Worm (Caenorhabditis elegans) whole organism, L2 larva: ENCODE results near the gene srbc-31.

Experiments used
- F13H6.1 ChIP-seq: sonication (generic microtip); optimal IDR thresholded peaks from 2 replicates; lab custom pipeline; 2016; ENCODE audit warnings: missing genetic modification characterization, missing compliant biosample characterization
- Y55F3AM.14 ChIP-seq: fragments of 200-800 bp; sonication (Bioruptor generic); optimal IDR thresholded peaks from 2 replicates; lab custom pipeline; 2018; ENCODE audit warnings: mild to moderate bottlenecking, missing genetic modification characterization, missing compliant biosample characterization
- ZK546.5 ChIP-seq: sonication (generic microtip); optimal IDR thresholded peaks from 2 replicates; lab custom pipeline; 2017; ENCODE audit warnings: missing biosample characterization, missing genetic modification characterization
- aly-2 ChIP-seq: fragments of 150-350 bp; optimal IDR thresholded peaks from 2 replicates; lab custom pipeline; 2014; ENCODE audit warnings: missing biosample characterization, missing genetic modification characterization
- ama-1 ChIP-seq: fragments of 150-350 bp; optimal IDR thresholded peaks from 2 replicates; lab custom pipeline; 2018; ENCODE audit warnings: inconsistent platforms
- blmp-1 ChIP-seq: sonication (generic microtip); optimal IDR thresholded peaks from 2 replicates; lab custom pipeline; 2017; ENCODE audit warnings: missing genetic modification characterization, mild to moderate bottlenecking, missing compliant biosample characterization, antibody characterized with exemption, moderate library complexity; ENCODE audit not compliant: insufficient read depth
- ceh-82 ChIP-seq: fragments of 150-350 bp; optimal IDR thresholded peaks from 2 replicates; lab custom pipeline; 2014; ENCODE audit warnings: missing biosample characterization, missing genetic modification characterization
- dmd-4 ChIP-seq: sonication (generic microtip); optimal IDR thresholded peaks from 2 replicates; lab custom pipeline; 2017; ENCODE audit warnings: missing biosample characterization, missing genetic modification characterization
- egl-27 ChIP-seq: sonication (generic microtip); optimal IDR thresholded peaks from 3 replicates; lab custom pipeline; 2017; ENCODE audit warnings: missing biosample characterization, missing genetic modification reagents, missing genetic modification characterization
- elt-1 ChIP-seq: fragments of 150-350 bp; optimal IDR thresholded peaks from 2 replicates; lab custom pipeline; 2014; ENCODE audit warnings: missing biosample characterization, missing genetic modification characterization
- lin-13 ChIP-seq: fragments of 150-350 bp; optimal IDR thresholded peaks from 2 replicates; lab custom pipeline; 2014; ENCODE audit warnings: missing biosample characterization, missing genetic modification reagents, missing genetic modification characterization
- lsy-2 ChIP-seq, 2 experiments: fragments of 150-350 bp in 1 of 2; sonication (generic microtip) in 1 of 2; optimal IDR thresholded peaks; 2 replicates each; lab custom pipeline; 2014 to 2017; ENCODE audit warnings: missing biosample characterization in 2 of 2, missing genetic modification characterization in 2 of 2
- mbf-1 ChIP-seq: sonication (generic microtip); optimal IDR thresholded peaks from 2 replicates; lab custom pipeline; 2017; ENCODE audit warnings: missing biosample characterization, missing genetic modification characterization
- mdl-1 ChIP-seq, 2 experiments: fragments of 150-350 bp in 1 of 2; sonication (generic microtip) in 1 of 2; optimal IDR thresholded peaks; 2 replicates each; lab custom pipeline; 2017; ENCODE audit warnings: missing biosample characterization in 2 of 2, missing genetic modification characterization in 2 of 2
- nhr-10 ChIP-seq: sonication (generic microtip); optimal IDR thresholded peaks from 2 replicates; lab custom pipeline; 2017; ENCODE audit warnings: missing biosample characterization, missing genetic modification characterization
- nhr-129 ChIP-seq: fragments of 150-350 bp; optimal IDR thresholded peaks from 2 replicates; lab custom pipeline; 2014; ENCODE audit warnings: missing biosample characterization, missing genetic modification characterization
- nhr-21 ChIP-seq: fragments of 150-350 bp; optimal IDR thresholded peaks from 2 replicates; lab custom pipeline; 2014; ENCODE audit warnings: missing biosample characterization, missing genetic modification characterization
- nhr-23 ChIP-seq: fragments of 150-350 bp; optimal IDR thresholded peaks from 2 replicates; lab custom pipeline; 2014; ENCODE audit warnings: missing biosample characterization, missing genetic modification reagents, missing genetic modification characterization
- nhr-237 ChIP-seq: fragments of 150-350 bp; optimal IDR thresholded peaks from 2 replicates; lab custom pipeline; 2014; ENCODE audit warnings: missing biosample characterization, missing genetic modification characterization
- nhr-6 ChIP-seq: fragments of 150-350 bp; optimal IDR thresholded peaks from 2 replicates; lab custom pipeline; 2014; ENCODE audit warnings: missing biosample characterization, missing genetic modification characterization
- peb-1 ChIP-seq: fragments of 150-350 bp; optimal IDR thresholded peaks from 2 replicates; lab custom pipeline; 2014; ENCODE audit warnings: missing biosample characterization, missing genetic modification characterization
- sem-4 ChIP-seq: fragments of 150-350 bp; optimal IDR thresholded peaks from 2 replicates; lab custom pipeline; 2014; ENCODE audit warnings: missing biosample characterization, missing genetic modification reagents, missing genetic modification characterization
- skn-1 ChIP-seq: sonication (generic microtip); optimal IDR thresholded peaks from 2 replicates; lab custom pipeline; 2017; ENCODE audit warnings: missing biosample characterization, missing genetic modification characterization
- sma-3 ChIP-seq: sonication (generic microtip); optimal IDR thresholded peaks from 2 replicates; lab custom pipeline; 2016; ENCODE audit warnings: missing genetic modification reagents, missing genetic modification characterization, missing compliant biosample characterization
- sma-9 ChIP-seq, 2 experiments: fragments of 150-350 bp in 1 of 2; sonication (generic microtip) in 1 of 2; optimal IDR thresholded peaks; 2 replicates each; lab custom pipeline; 2014 to 2016; ENCODE audit warnings: missing genetic modification characterization in 2 of 2, mild to moderate bottlenecking in 1 of 2, missing biosample characterization in 1 of 2, missing compliant biosample characterization in 1 of 2, missing genetic modification reagents in 1 of 2, moderate library complexity in 1 of 2
- snpc-4 ChIP-seq: fragments of 150-350 bp; optimal IDR thresholded peaks from 2 replicates; lab custom pipeline; 2014; ENCODE audit warnings: missing biosample characterization, missing genetic modification characterization
- unc-39 ChIP-seq: fragments of 150-350 bp; optimal IDR thresholded peaks from 2 replicates; lab custom pipeline; 2014; ENCODE audit warnings: missing biosample characterization, missing genetic modification characterization
- unc-55 ChIP-seq: fragments of 150-350 bp; sonication (generic microtip); optimal IDR thresholded peaks from 3 replicates; lab custom pipeline; 2014; ENCODE audit warnings: missing biosample characterization, missing genetic modification reagents, missing genetic modification characterization
- unc-62 ChIP-seq: fragments of 150-350 bp; optimal IDR thresholded peaks from 2 replicates; lab custom pipeline; 2014; ENCODE audit warnings: missing biosample characterization, missing genetic modification reagents, missing genetic modification characterization
- zag-1 ChIP-seq: fragments of 150-350 bp; optimal IDR thresholded peaks from 2 replicates; lab custom pipeline; 2014; ENCODE audit warnings: missing biosample characterization, missing genetic modification characterization
- ztf-11 ChIP-seq: sonication (generic microtip); optimal IDR thresholded peaks from 2 replicates; lab custom pipeline; 2017; ENCODE audit warnings: missing biosample characterization, missing genetic modification characterization
- ztf-4 ChIP-seq: fragments of 150-350 bp; optimal IDR thresholded peaks from 2 replicates; lab custom pipeline; 2014; ENCODE audit warnings: missing biosample characterization, missing genetic modification characterization

Gene srbc-31

DNA sequence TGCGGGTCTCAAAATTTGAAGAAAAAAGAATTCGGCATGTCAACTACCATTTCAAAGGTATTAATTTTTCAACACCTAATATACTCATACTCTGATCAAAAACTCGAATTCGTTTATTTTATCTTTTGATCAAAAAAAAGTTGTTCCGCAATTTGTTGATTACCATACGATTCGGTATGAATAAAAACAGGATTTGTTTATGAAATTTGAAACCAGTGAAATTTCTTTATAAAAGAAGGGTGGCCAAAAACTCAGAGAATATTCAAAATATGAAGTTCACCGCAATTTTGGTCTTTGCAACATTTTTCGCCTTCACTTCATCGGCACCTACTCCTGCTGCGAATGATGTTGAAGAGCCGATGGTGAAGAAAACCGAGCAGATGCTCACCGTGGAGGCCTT is 24.6 kb upstream of the srbc-31 start, which contains the start of the genes C07G3.8 and C07G3.10:
TSS of gene C07G3.8 (minus strand) at position 101 of the 400 bp plus-strand sequence.
TSS of gene C07G3.10 (plus strand) at position 270 of the 400 bp plus-strand sequence.
- TF ChIP-seq elt-1, result no peak
- TF ChIP-seq zag-1, result no peak
- no peak for TF ChIP-seq unc-39 (tag; lab: Kevin White, UChicago)
- TF ChIP-seq nhr-129 (tag; lab: Kevin White, UChicago), result no peak
- TF ChIP-seq ztf-4 (tag; lab: Kevin White, UChicago), result no peak
- TF ChIP-seq sma-9 (GFP tag; optimal IDR thresholded peaks at IDR 0.05; lab: Kevin White, UChicago), result no peak
- TF ChIP-seq sma-9 (tag; optimal IDR thresholded peaks at IDR 0.05; lab: Kevin White, UChicago), result no peak
- TF ChIP-seq lsy-2 (tag; optimal IDR thresholded peaks at IDR 0.05; lab: Kevin White, UChicago), result no peak
- TF ChIP-seq unc-62 (GFP tag; lab: Kevin White, UChicago), result no peak
- no peak for TF ChIP-seq skn-1
- no peak for TF ChIP-seq nhr-21 (tag; lab: Kevin White, UChicago)
- no peak for TF ChIP-seq nhr-10 (tag; lab: Kevin White, UChicago)
- no peak for TF ChIP-seq peb-1 (tag; lab: Kevin White, UChicago)

DNA sequence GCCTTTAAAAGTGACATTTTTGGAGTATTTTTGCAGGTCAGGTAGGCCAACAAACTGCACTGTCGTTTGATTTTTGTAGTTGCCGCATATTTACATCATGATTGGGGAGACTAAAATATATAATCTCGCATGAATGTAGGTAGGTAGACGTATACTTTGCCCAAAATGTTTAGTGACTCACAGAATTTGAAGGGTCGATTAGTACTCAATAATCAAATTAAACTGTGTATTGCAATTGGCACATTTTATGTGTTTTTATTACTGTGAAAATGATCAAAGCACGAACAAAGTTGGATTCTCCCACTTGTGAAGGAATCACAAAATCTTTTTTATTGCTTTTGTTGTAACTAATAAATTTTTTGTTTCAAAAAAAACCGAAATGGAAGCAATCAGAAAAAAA is 19.5 kb upstream of the srbc-31 start, which contains the start of gene C07G3.15:
TSS of gene C07G3.15 (minus strand) at position 101 of the 400 bp plus-strand sequence.
- no peak for TF ChIP-seq ama-1 (lab: Kevin White, UChicago)
- no peak for TF ChIP-seq sma-9 (GFP tag; optimal IDR thresholded peaks at IDR 0.05; lab: Kevin White, UChicago)
- no peak for TF ChIP-seq sma-9 (tag; optimal IDR thresholded peaks at IDR 0.05; lab: Kevin White, UChicago)
- TF ChIP-seq aly-2 (tag; lab: Kevin White, UChicago), result no peak
- no peak for TF ChIP-seq sma-3 (GFP tag; lab: Kevin White, UChicago)
- TF ChIP-seq snpc-4 (tag; lab: Kevin White, UChicago), result no peak
- TF ChIP-seq blmp-1 (tag; lab: Kevin White, UChicago), result no peak
- TF ChIP-seq ztf-11 (tag; lab: Kevin White, UChicago), result no peak
- TF ChIP-seq, all 48 proteins: peak for 0

DNA sequence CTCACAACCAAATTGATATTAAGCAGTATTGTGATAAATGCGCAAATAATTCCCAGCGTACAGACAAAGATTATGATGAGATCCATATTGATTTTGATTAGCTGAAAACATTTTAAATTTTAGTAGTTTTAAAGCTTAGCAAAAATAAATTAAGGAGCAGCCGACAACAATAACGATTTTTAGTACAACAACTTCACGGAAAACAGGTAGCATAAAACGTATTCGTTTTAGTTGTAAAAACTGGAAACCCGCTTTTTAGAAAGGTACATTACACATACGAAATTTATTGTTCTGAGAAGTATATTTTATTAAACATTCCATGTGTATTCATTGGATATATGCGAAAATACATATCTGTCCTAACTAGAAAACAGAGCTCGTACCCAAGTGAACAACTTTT is 13.0 kb upstream of the srbc-31 start, which contains the start of gene srbc-36:
TSS of gene srbc-36 (minus strand) at position 101 of the 400 bp plus-strand sequence.
- TF ChIP-seq ztf-11 (tag; lab: Kevin White, UChicago) (no peak), mdl-1 (tag; optimal IDR thresholded peaks at IDR 0.05; lab: Kevin White, UChicago) (no peak)

DNA sequence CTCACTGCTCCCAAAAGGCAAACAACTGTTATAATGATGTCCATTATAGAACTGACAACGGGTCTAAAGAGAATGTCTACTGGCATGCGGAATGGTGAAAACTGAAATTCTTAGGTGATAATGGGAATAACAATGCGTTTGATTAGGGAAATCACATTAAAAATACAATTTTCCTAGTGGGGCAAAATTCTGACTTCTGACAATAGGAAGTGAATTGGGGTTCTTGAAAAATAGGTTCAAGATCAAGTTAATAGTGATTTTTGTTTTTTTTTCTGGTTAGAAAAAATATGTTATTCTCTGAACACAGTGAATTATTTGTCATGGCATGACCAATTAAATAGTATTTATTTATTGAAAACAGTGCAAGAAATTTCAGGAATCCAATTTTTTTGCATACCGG is 9.5 kb upstream of the srbc-31 start, which contains the start of gene srbc-32:
TSS of gene srbc-32 (minus strand) at position 101 of the 400 bp plus-strand sequence.
- TF ChIP-seq nhr-237 (tag; lab: Kevin White, UChicago), result no peak
- no peak for TF ChIP-seq nhr-10 (tag; lab: Kevin White, UChicago)
- TF ChIP-seq zag-1, result no peak
- TF ChIP-seq nhr-6 (tag; lab: Kevin White, UChicago), result no peak
- TF ChIP-seq ztf-11 (tag; lab: Kevin White, UChicago), result no peak
- no peak for TF ChIP-seq elt-1
- TF ChIP-seq sem-4 (tag; lab: Kevin White, UChicago), result no peak
- no peak for TF ChIP-seq mdl-1 (tag; optimal IDR thresholded peaks at IDR 0.05; lab: Kevin White, UChicago)
- TF ChIP-seq unc-62 (GFP tag; lab: Kevin White, UChicago), result no peak
- no peak for TF ChIP-seq ZK546.5 (tag; lab: Kevin White, UChicago)
- no peak for TF ChIP-seq nhr-23 (tag; lab: Kevin White, UChicago)

DNA sequence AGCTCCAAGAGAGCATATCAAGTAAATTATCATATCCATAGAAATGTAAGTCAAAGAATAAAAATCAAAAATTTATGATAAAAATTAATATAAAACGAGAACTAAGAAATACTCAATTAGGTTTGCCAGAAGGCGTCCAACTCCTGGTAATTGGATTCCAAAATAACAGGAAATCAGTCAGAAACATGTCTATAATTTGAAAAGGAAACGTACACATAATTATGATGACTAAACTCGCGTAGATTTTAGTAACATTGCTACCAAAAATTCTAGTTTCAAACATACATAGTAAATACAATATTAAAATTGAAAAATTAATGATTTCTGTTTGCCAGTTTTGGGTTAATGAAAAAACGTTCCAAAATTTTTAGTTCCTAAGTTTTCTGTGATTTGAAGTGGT is 7.3 kb upstream of the srbc-31 start, which contains the start of gene srbc-33:
TSS of gene srbc-33 (minus strand) at position 101 of the 400 bp plus-strand sequence.
- TF ChIP-seq Y55F3AM.14 (no peak), sma-9 (GFP tag; optimal IDR thresholded peaks at IDR 0.05; lab: Kevin White, UChicago) (no peak), sma-9 (tag; optimal IDR thresholded peaks at IDR 0.05; lab: Kevin White, UChicago) (no peak), unc-55 (no peak), ceh-82 (tag; lab: Kevin White, UChicago) (no peak), nhr-10 (tag; lab: Kevin White, UChicago) (no peak), unc-62 (GFP tag; lab: Kevin White, UChicago) (no peak), lin-13 (GFP tag; lab: Kevin White, UChicago) (no peak), ama-1 (lab: Kevin White, UChicago) (no peak), egl-27 (tag; lab: Kevin White, UChicago) (no peak), blmp-1 (tag; lab: Kevin White, UChicago) (no peak), mbf-1 (tag; lab: Kevin White, UChicago) (no peak), F13H6.1 (no peak), dmd-4 (tag; lab: Kevin White, UChicago) (no peak), peb-1 (tag; lab: Kevin White, UChicago) (no peak), ztf-4 (tag; lab: Kevin White, UChicago) (no peak)
- TF ChIP-seq, all 48 proteins: peak for 0
